Worm (Caenorhabditis elegans): Measurements from ENCODE around the gene K02A6.2.

DNA sequence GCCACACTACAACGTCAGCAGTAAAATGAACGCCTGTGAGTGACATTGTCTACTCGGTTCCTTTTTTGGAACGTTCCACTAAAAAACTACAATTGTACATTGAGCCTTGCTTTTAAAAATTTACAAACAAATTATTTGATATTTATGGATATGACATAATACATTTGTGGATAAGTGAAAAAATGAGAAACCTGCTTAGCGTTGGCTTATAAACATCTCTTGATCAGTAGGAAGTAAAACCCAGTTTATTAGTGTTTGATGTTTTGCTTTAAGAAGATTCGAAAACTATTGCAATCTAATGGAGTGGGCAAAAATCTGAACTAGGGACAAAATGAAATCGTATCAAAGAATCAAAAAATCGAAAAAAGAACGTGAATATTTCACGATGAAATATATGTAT, 7.9 kb downstream of the K02A6.2 start:
- TF ChIP-seq nhr-12 (tag; optimal IDR thresholded peaks at IDR 0.05) (no peak), ceh-82 (tag; optimal IDR thresholded peaks at IDR 0.05) (no peak), skn-1 (tag; optimal IDR thresholded peaks at IDR 0.05) (no peak), fkh-10 (GFP tag; optimal IDR thresholded peaks at IDR 0.05) (no peak), lin-15B (tag; optimal IDR thresholded peaks at IDR 0.05) (no peak), fos-1 (tag; optimal IDR thresholded peaks at IDR 0.05) (no peak), egl-5 (tag; optimal IDR thresholded peaks at IDR 0.05) (no peak)

Data from whole organism, L3 larva.